Fruit fly (Drosophila melanogaster) whole organism, embryonic: Measurements from ENCODE around the gene CG8051.

Experiments
- Abd-B ChIP-seq: fragments of 200-800 bp; sonication (Bioruptor generic); optimal IDR thresholded peaks from 2 replicates; lab custom pipeline; 2018; ENCODE audit warnings: missing biosample characterization, mild to moderate bottlenecking, missing genetic modification characterization, moderate library complexity
- Atf-2 ChIP-seq: fragments of 200-800 bp; sonication (Bioruptor generic); optimal IDR thresholded peaks from 2 replicates; lab custom pipeline; 2016; ENCODE audit warnings: missing biosample characterization, missing genetic modification characterization
- Bteb2 ChIP-seq: fragments of 200-800 bp; sonication (Bioruptor generic); optimal IDR thresholded peaks from 2 replicates; lab custom pipeline; 2016; ENCODE audit warnings: missing biosample characterization, missing genetic modification characterization
- C15 ChIP-seq: fragments of 200-800 bp; sonication (Bioruptor generic); IDR thresholded peaks from 3 replicates; pipeline ENCODE4 v1.3.6; 2022; ENCODE audit warnings: missing biosample characterization, missing genetic modification characterization
- CG10274 ChIP-seq: fragments of 200-800 bp; sonication (Bioruptor generic); optimal IDR thresholded peaks from 3 replicates; lab custom pipeline; 2017; ENCODE audit warnings: missing biosample characterization, mild to moderate bottlenecking, missing genetic modification characterization
- CG12071 ChIP-seq: fragments of 200-800 bp; sonication (Bioruptor generic); optimal IDR thresholded peaks from 3 replicates; lab custom pipeline; 2018; ENCODE audit warnings: missing biosample characterization, mild to moderate bottlenecking, missing genetic modification characterization
- CG13296 ChIP-seq: fragments of 200-800 bp; sonication (Bioruptor generic); optimal IDR thresholded peaks from 3 replicates; lab custom pipeline; 2018; ENCODE audit warnings: missing biosample characterization, mild to moderate bottlenecking, missing genetic modification characterization
- CG13624 ChIP-seq: fragments of 200-800 bp; sonication (Bioruptor generic); optimal IDR thresholded peaks from 2 replicates; lab custom pipeline; 2016; ENCODE audit warnings: missing biosample characterization, missing genetic modification characterization
- CG15011 ChIP-seq: fragments of 200-800 bp; sonication (Bioruptor generic); optimal IDR thresholded peaks from 3 replicates; lab custom pipeline; 2018; ENCODE audit warnings: missing biosample characterization, mild to moderate bottlenecking, missing genetic modification characterization
- CG15514 ChIP-seq: fragments of 200-800 bp; sonication (Bioruptor generic); optimal IDR thresholded peaks from 3 replicates; lab custom pipeline; 2017; ENCODE audit warnings: missing biosample characterization, missing genetic modification characterization, mild to moderate bottlenecking, moderate library complexity, missing genetic modification reagents
- CG1647 ChIP-seq: fragments of 200-800 bp; sonication (Bioruptor generic); optimal IDR thresholded peaks from 3 replicates; lab custom pipeline; 2016; ENCODE audit warnings: missing biosample characterization, missing genetic modification characterization
- CG18764 ChIP-seq: fragments of 200-800 bp; sonication (Bioruptor generic); optimal IDR thresholded peaks from 3 replicates; lab custom pipeline; 2016; ENCODE audit warnings: missing biosample characterization, missing genetic modification characterization
- CG2678 ChIP-seq: fragments of 200-800 bp; sonication (Bioruptor generic); optimal IDR thresholded peaks from 3 replicates; lab custom pipeline; 2019; ENCODE audit warnings: missing biosample characterization, mild to moderate bottlenecking, missing genetic modification characterization, moderate library complexity
- CG3065 ChIP-seq: fragments of 200-800 bp; sonication (Bioruptor generic); optimal IDR thresholded peaks from 2 replicates; lab custom pipeline; 2016; ENCODE audit warnings: missing biosample characterization, missing genetic modification characterization
- CG32532 ChIP-seq: fragments of 200-800 bp; sonication (Bioruptor generic); IDR thresholded peaks from 2 replicates; pipeline ENCODE4 v1.3.6; 2022; ENCODE audit warnings: missing biosample characterization, missing genetic modification characterization
- CG33213 ChIP-seq: fragments of 200-800 bp; sonication (Bioruptor generic); optimal IDR thresholded peaks from 3 replicates; lab custom pipeline; 2016; ENCODE audit warnings: missing biosample characterization, missing genetic modification characterization
- CG3838 ChIP-seq: fragments of 200-800 bp; sonication (Bioruptor generic); optimal IDR thresholded peaks from 3 replicates; lab custom pipeline; 2016; ENCODE audit warnings: missing biosample characterization, missing genetic modification characterization
- CG4282 ChIP-seq: fragments of 200-800 bp; sonication (Bioruptor generic); optimal IDR thresholded peaks from 2 replicates; lab custom pipeline; 2016; ENCODE audit warnings: missing biosample characterization, missing genetic modification characterization
- CG4360 ChIP-seq: fragments of 200-800 bp; sonication (Bioruptor generic); IDR thresholded peaks from 2 replicates; pipeline ENCODE4 v1.3.6; 2022; ENCODE audit warnings: missing biosample characterization, missing genetic modification characterization
- CG4404 ChIP-seq: fragments of 200-800 bp; sonication (Bioruptor generic); IDR thresholded peaks from 2 replicates; pipeline ENCODE4 v1.3.6; 2022; ENCODE audit warnings: missing biosample characterization, missing genetic modification characterization
- CG8924 ChIP-seq: fragments of 200-800 bp; optimal IDR thresholded peaks from 3 replicates; lab custom pipeline; 2019; ENCODE audit warnings: missing biosample characterization, mild to moderate bottlenecking, missing genetic modification characterization, moderate library complexity
- Drgx ChIP-seq: fragments of 200-800 bp; sonication (Bioruptor generic); IDR thresholded peaks from 2 replicates; pipeline ENCODE4 v1.3.6; 2022; ENCODE audit warnings: missing biosample characterization, missing genetic modification characterization
- Ets65A ChIP-seq: fragments of 200-800 bp; sonication (Bioruptor generic); peaks from one replicate; lab custom pipeline; 2016; ENCODE audit warnings: missing biosample characterization, missing genetic modification characterization
- Fer1 ChIP-seq: fragments of 200-800 bp; sonication (Bioruptor generic); optimal IDR thresholded peaks from 2 replicates; lab custom pipeline; 2017; ENCODE audit warnings: missing biosample characterization, mild to moderate bottlenecking, missing genetic modification characterization
- HLH3B ChIP-seq: fragments of 200-800 bp; sonication (Bioruptor generic); IDR thresholded peaks from 2 replicates; pipeline ENCODE4 v1.3.6; 2022; ENCODE audit warnings: missing biosample characterization, missing genetic modification characterization
- HmgZ ChIP-seq: fragments of 200-800 bp; sonication (Bioruptor generic); optimal IDR thresholded peaks from 2 replicates; lab custom pipeline; 2018; ENCODE audit warnings: missing biosample characterization, mild to moderate bottlenecking, missing genetic modification characterization
- Jarid2 ChIP-seq: fragments of 200-800 bp; sonication (Bioruptor generic); optimal IDR thresholded peaks from 3 replicates; lab custom pipeline; 2017; ENCODE audit warnings: mild to moderate bottlenecking, missing biosample characterization, missing genetic modification reagents, missing genetic modification characterization
- MESR4 ChIP-seq: fragments of 200-800 bp; sonication (Bioruptor generic); optimal IDR thresholded peaks from 2 replicates; lab custom pipeline; 2018; ENCODE audit warnings: missing biosample characterization, mild to moderate bottlenecking, missing genetic modification characterization, moderate library complexity
- Med ChIP-seq: fragments of 200-800 bp; sonication (Bioruptor generic); peaks from one replicate; lab custom pipeline; 2016; ENCODE audit warnings: missing biosample characterization, missing genetic modification characterization, mild to moderate bottlenecking, inconsistent platforms, moderate library complexity
- Opbp ChIP-seq: fragments of 200-800 bp; sonication (Bioruptor generic); IDR thresholded peaks from 3 replicates; pipeline ENCODE4 v1.3.6; 2022; ENCODE audit warnings: missing biosample characterization, missing genetic modification characterization; ENCODE audit not compliant: partially characterized antibody
- Sox100B ChIP-seq: fragments of 200-800 bp; sonication (Bioruptor generic); optimal IDR thresholded peaks from 3 replicates; lab custom pipeline; 2018; ENCODE audit warnings: missing biosample characterization, mild to moderate bottlenecking, missing genetic modification characterization
- YL-1 ChIP-seq: fragments of 200-800 bp; sonication (Bioruptor generic); optimal IDR thresholded peaks from 3 replicates; lab custom pipeline; 2017; ENCODE audit warnings: missing biosample characterization, mild to moderate bottlenecking, missing genetic modification characterization
- al ChIP-seq: fragments of 200-800 bp; sonication (Bioruptor generic); IDR thresholded peaks from 2 replicates; pipeline ENCODE4 v1.3.6; 2022; ENCODE audit warnings: missing biosample characterization, missing genetic modification characterization
- cg ChIP-seq: fragments of 200-800 bp; sonication (Bioruptor generic); optimal IDR thresholded peaks from 3 replicates; lab custom pipeline; 2019; ENCODE audit warnings: missing biosample characterization, mild to moderate bottlenecking, missing genetic modification characterization, moderate library complexity
- dan ChIP-seq: fragments of 200-800 bp; sonication (Bioruptor generic); IDR thresholded peaks from 2 replicates; pipeline ENCODE4 v1.3.6; 2022; ENCODE audit warnings: missing biosample characterization, missing genetic modification characterization
- dimm ChIP-seq: fragments of 200-800 bp; sonication (Bioruptor generic); IDR thresholded peaks from 2 replicates; pipeline ENCODE4 v1.3.6; 2022; ENCODE audit warnings: missing biosample characterization, missing genetic modification characterization
- grn ChIP-seq: fragments of 200-800 bp; sonication (Bioruptor generic); optimal IDR thresholded peaks from 3 replicates; lab custom pipeline; 2017; ENCODE audit warnings: missing biosample characterization, missing genetic modification characterization
- her ChIP-seq: fragments of 200-800 bp; sonication (Bioruptor generic); optimal IDR thresholded peaks from 2 replicates; lab custom pipeline; 2016; ENCODE audit warnings: missing biosample characterization, missing genetic modification characterization
- jigr1 ChIP-seq: fragments of 200-800 bp; sonication (Bioruptor generic); IDR thresholded peaks from 3 replicates; pipeline ENCODE4 v1.3.6; 2022; ENCODE audit warnings: missing biosample characterization, missing genetic modification characterization
- mld ChIP-seq: fragments of 200-800 bp; sonication (Bioruptor generic); IDR thresholded peaks from 3 replicates; pipeline ENCODE4 v1.3.6; 2022; ENCODE audit warnings: missing biosample characterization, missing genetic modification characterization; ENCODE audit not compliant: partially characterized antibody
- oc ChIP-seq: fragments of 200-800 bp; sonication (Bioruptor generic); optimal IDR thresholded peaks from 2 replicates; lab custom pipeline; 2018; ENCODE audit warnings: missing biosample characterization, mild to moderate bottlenecking, missing genetic modification characterization, moderate library complexity
- onecut ChIP-seq: fragments of 200-800 bp; sonication (Bioruptor generic); IDR thresholded peaks from 2 replicates; pipeline ENCODE4 v1.3.6; 2022; ENCODE audit warnings: missing biosample characterization, missing genetic modification characterization
- org-1 ChIP-seq: fragments of 200-800 bp; sonication (Bioruptor generic); optimal IDR thresholded peaks from 2 replicates; lab custom pipeline; 2017; ENCODE audit warnings: missing biosample characterization, missing genetic modification characterization
- peb ChIP-seq: fragments of 200-800 bp; sonication (Bioruptor generic); IDR thresholded peaks from 2 replicates; pipeline ENCODE4 v1.3.6; 2022; ENCODE audit warnings: missing biosample characterization, missing genetic modification characterization
- prd ChIP-seq, 3 experiments: fragments of >200 bp in 2 of 3; fragments of 200-800 bp in 1 of 3; sonication (Bioruptor generic) in 1 of 3; optimal IDR thresholded peaks in 2 of 3; IDR thresholded peaks in 1 of 3; 2 replicates in 2 of 3; 3 replicates in 1 of 3; pipeline versions ENCODE4 v1.3.6 to Lab custom; 2017 to 2022; ENCODE audit warnings: missing biosample characterization in 1 of 3, missing genetic modification characterization in 1 of 3
- seq ChIP-seq: fragments of 200-800 bp; sonication (Bioruptor generic); IDR thresholded peaks from 2 replicates; pipeline ENCODE4 v1.3.6; 2022; ENCODE audit warnings: missing biosample characterization, missing genetic modification characterization
- sima ChIP-seq: fragments of 200-800 bp; sonication (Bioruptor generic); optimal IDR thresholded peaks from 2 replicates; lab custom pipeline; 2016; ENCODE audit warnings: missing biosample characterization, missing genetic modification characterization
- sob ChIP-seq: fragments of 200-800 bp; sonication (Bioruptor generic); IDR thresholded peaks from 2 replicates; pipeline ENCODE4 v1.3.6; 2022; ENCODE audit warnings: missing biosample characterization, missing genetic modification characterization
- unpg ChIP-seq: fragments of 200-800 bp; sonication (Bioruptor generic); optimal IDR thresholded peaks from 3 replicates; lab custom pipeline; 2018; ENCODE audit warnings: missing biosample characterization, mild to moderate bottlenecking, missing genetic modification characterization, moderate library complexity
- zen ChIP-seq: fragments of 200-800 bp; sonication (Bioruptor generic); optimal IDR thresholded peaks from 3 replicates; lab custom pipeline; 2018; ENCODE audit warnings: missing biosample characterization, mild to moderate bottlenecking, missing genetic modification characterization, moderate library complexity

Gene CG8051

DNA sequence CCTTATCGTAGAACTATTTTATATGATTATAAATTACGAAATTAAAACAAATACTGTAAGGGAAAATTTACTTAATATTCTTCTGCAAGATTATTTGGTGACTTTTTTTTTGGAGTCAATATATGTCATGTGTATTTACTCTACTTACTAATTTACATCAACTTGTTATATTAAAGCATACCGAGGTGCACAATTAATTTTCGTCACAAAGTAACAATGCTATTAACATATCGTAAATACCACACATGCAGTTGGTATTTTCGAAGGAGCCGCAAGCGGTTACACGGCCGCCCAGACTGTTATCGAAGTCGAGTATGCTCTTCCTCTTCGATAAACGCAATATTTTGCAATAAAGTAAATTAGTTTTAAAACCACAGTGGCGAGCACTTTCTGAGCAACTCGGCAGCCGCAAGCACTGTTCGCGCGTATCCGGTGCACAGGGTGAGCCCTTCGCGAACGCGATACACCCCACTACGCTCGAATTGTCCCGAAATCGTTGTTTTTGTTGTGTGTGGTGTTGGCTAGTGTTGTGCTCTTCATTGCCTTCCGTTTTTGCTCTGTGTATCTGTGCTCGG, 46.1 kb downstream of the CG8051 start, which contains the start of gene Vav (continued):
- TF ChIP-seq Opbp (GFP tag; lab: Robert Waterston, UW), result peak; percentile 49; the same call in 1 of the 3 replicates
- 0 out of 2 replicates have a peak, but pooled peaks have one; percentile 18 for TF ChIP-seq CG4360 (GFP tag; lab: Robert Waterston, UW)
- TF ChIP-seq CG4282 (GFP tag; lab: Kevin White, UChicago), result no peak
- peak; percentile 38 for TF ChIP-seq Jarid2
- no peak for TF ChIP-seq dan
- peak; percentile 38 for TF ChIP-seq CG15514
- TF ChIP-seq HmgZ, result peak; percentile 3
- no peak for TF ChIP-seq her (GFP tag; lab: Kevin White, UChicago)
- no peak for TF ChIP-seq CG2678 (tag; lab: Kevin White, UChicago)
- no peak for TF ChIP-seq CG4404 (GFP tag; lab: Robert Waterston, UW)
- TF ChIP-seq CG3838 (GFP tag; lab: Kevin White, UChicago), result no peak
- peak; percentile 12 for TF ChIP-seq zen (tag; lab: Kevin White, UChicago)
- TF ChIP-seq Drgx, result no peak
- TF ChIP-seq CG18764 (GFP tag; lab: Kevin White, UChicago), result no peak
- no peak for TF ChIP-seq Ets65A (GFP tag; lab: Kevin White, UChicago)
- peak; percentile 12; the same call in 1 of the 2 replicates for TF ChIP-seq CG32532 (GFP tag; lab: Robert Waterston, UW)
- no peak for TF ChIP-seq seq (GFP tag; lab: Robert Waterston, UW)
- TF ChIP-seq CG15011, result no peak
- no peak for TF ChIP-seq org-1 (GFP tag; lab: Kevin White, UChicago)
- no peak for TF ChIP-seq unpg (GFP tag; lab: Kevin White, UChicago)
- TF ChIP-seq Fer1 (GFP tag; lab: Kevin White, UChicago), result peak; percentile 58
- TF ChIP-seq jigr1 (GFP tag; lab: Robert Waterston, UW), result no peak
- TF ChIP-seq HLH3B (GFP tag; lab: Robert Waterston, UW), result no peak
- TF ChIP-seq Bteb2, result no peak
- TF ChIP-seq CG10274 (GFP tag; lab: Kevin White, UChicago), result no peak
- no peak for TF ChIP-seq grn
- no peak for TF ChIP-seq al (GFP tag; lab: Robert Waterston, UW)
- peak; percentile 89 for TF ChIP-seq MESR4 (GFP tag; lab: Kevin White, UChicago)
- TF ChIP-seq cg (GFP tag; lab: Kevin White, UChicago), result peak; percentile 2
- TF ChIP-seq dimm (GFP tag; lab: Robert Waterston, UW), result no peak
- TF ChIP-seq mld, result 0 out of 3 replicates have a peak, but pooled peaks have one; percentile 28
- TF ChIP-seq YL-1 (GFP tag; lab: Kevin White, UChicago), result peak; percentile 58
- TF ChIP-seq CG8924, result no peak
- TF ChIP-seq peb (GFP tag; lab: Robert Waterston, UW), result no peak
- TF ChIP-seq prd (optimal IDR thresholded peaks at IDR 0.05; lab: Kevin White, UChicago), result no peak
- TF ChIP-seq prd (GFP tag; IDR thresholded peaks at IDR 0.05; lab: Robert Waterston, UW), result 0 out of 3 replicates have a peak, but pooled peaks have one; percentile 4
- TF ChIP-seq CG13624 (GFP tag; lab: Kevin White, UChicago), result no peak
- no peak for TF ChIP-seq sima (GFP tag; lab: Kevin White, UChicago)
- no peak for TF ChIP-seq C15 (GFP tag; lab: Robert Waterston, UW)
- TF ChIP-seq CG12071, result peak; percentile 51
- no peak for TF ChIP-seq CG13296 (GFP tag; lab: Kevin White, UChicago)
- peak; percentile 16; the same call in 1 of the 2 replicates for TF ChIP-seq onecut (GFP tag; lab: Robert Waterston, UW)
- no peak for TF ChIP-seq CG3065
- TF ChIP-seq sob, result peak; percentile 38; the same call in 1 of the 2 replicates
- no peak for TF ChIP-seq Atf-2 (GFP tag; lab: Kevin White, UChicago)
- no peak for TF ChIP-seq CG1647 (GFP tag; lab: Kevin White, UChicago)
- no peak for TF ChIP-seq oc
- no peak for TF ChIP-seq Sox100B (GFP tag; lab: Kevin White, UChicago)
- no peak for TF ChIP-seq CG33213 (GFP tag; lab: Kevin White, UChicago)
- TF ChIP-seq Med (GFP tag; lab: Kevin White, UChicago), result peak; percentile 65
- TF ChIP-seq Abd-B (GFP tag; lab: Kevin White, UChicago), result no peak
